Worm (Caenorhabditis elegans): ENCODE measurements around the gene Y97E10AL.1.

Gene Y97E10AL.1

ce11 chrV:8031121-8031520 lies 45.2 kb downstream of the Y97E10AL.1 start, which contains the start of gene vars-1 (continued):
- no peak for TF ChIP-seq ZK337.2 (GFP tag; IDR thresholded peaks at IDR 0.05)
- no peak for TF ChIP-seq ceh-44 (GFP tag; IDR thresholded peaks at IDR 0.05)
- TF ChIP-seq ceh-32 (tag; optimal IDR thresholded peaks at IDR 0.05; ENCODE audit: poor library complexity) = no peak
- TF ChIP-seq ceh-20 (GFP tag; IDR thresholded peaks at IDR 0.05) = no peak
- no peak for TF ChIP-seq Y48G9A.11 (GFP tag; IDR thresholded peaks at IDR 0.05)
- peak; percentile 46 for TF ChIP-seq T20F7.1 (GFP tag; optimal IDR thresholded peaks at IDR 0.05)
- TF ChIP-seq ctbp-1 (GFP tag; IDR thresholded peaks at IDR 0.05) = no peak

ce11 chrV:8034811-8035210 lies 48.9 kb downstream of the Y97E10AL.1 start, which contains the start of gene algn-12:
Gene algn-12 (plus strand): TSS chrV:8035111.
- no peak for TF ChIP-seq dmd-9 (GFP tag; IDR thresholded peaks at IDR 0.05)
- TF ChIP-seq snpc-1.2 (GFP tag; IDR thresholded peaks at IDR 0.05) = no peak
- TF ChIP-seq nhr-42 (GFP tag; IDR thresholded peaks at IDR 0.05) = no peak
- no peak for TF ChIP-seq php-3 (GFP tag; IDR thresholded peaks at IDR 0.05)
- no peak for TF ChIP-seq F49E8.2 (tag; optimal IDR thresholded peaks at IDR 0.05; ENCODE audit: borderline replicate concordance)
- no peak for TF ChIP-seq T20F7.1 (GFP tag; optimal IDR thresholded peaks at IDR 0.05)
- TF ChIP-seq duxl-1 (tag; optimal IDR thresholded peaks at IDR 0.05; ENCODE audit: poor library complexity) = no peak

ce11 chrV:8035947-8036346 lies 50.0 kb downstream of the Y97E10AL.1 start, which contains the start of gene ZC513.14:
Gene ZC513.14 (minus strand): TSS chrV:8036047.
- TF ChIP-seq dve-1 (tag; optimal IDR thresholded peaks at IDR 0.05; ENCODE audit: insufficient read depth) (no peak), unc-130 (GFP tag; optimal IDR thresholded peaks at IDR 0.05) (no peak), php-3 (GFP tag; IDR thresholded peaks at IDR 0.05) (no peak), F10B5.3 (tag; optimal IDR thresholded peaks at IDR 0.05) (no peak), sdz-12 (GFP tag; optimal IDR thresholded peaks at IDR 0.05) (no peak), aly-2 (tag; optimal IDR thresholded peaks at IDR 0.05) (no peak), lir-3 (tag; optimal IDR thresholded peaks at IDR 0.05) (no peak), mdl-1 (tag; optimal IDR thresholded peaks at IDR 0.05) (no peak), ztf-7 (tag; optimal IDR thresholded peaks at IDR 0.05) (no peak), lin-39 (tag; optimal IDR thresholded peaks at IDR 0.05) (no peak), nhr-111 (GFP tag; optimal IDR thresholded peaks at IDR 0.05) (no peak)

Data from whole organism, L4 larva.